Fruit fly (Drosophila melanogaster): ENCODE measurements around the gene CG6753.

DNA sequence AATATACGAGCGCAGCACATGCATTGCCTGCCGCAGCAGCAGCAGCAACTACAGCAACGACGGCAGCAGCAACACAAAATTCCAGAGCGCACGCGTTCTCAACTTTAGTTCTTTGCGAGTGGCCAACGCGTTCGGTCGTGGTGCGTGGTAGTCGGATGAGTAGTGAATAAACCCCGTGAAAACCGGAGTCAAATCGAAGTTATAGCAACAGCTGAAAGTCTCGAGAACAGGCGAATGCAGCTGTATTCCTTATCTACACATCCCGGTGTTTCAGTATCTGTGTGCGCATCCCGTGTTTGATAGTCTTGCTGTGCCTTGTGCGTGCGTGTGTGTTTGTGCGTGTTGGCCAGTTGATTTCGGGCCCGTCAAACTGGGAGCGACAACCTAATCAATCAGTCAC, 5.7 kb upstream of the CG6753 start, which contains the start of gene Dtg:
- TF ChIP-seq toe (GFP tag; optimal IDR thresholded peaks at IDR 0.05) (no peak), CG12768 (GFP tag; optimal IDR thresholded peaks at IDR 0.05) (no peak), cic (GFP tag; optimal IDR thresholded peaks at IDR 0.05) (no peak), Mnt (GFP tag; optimal IDR thresholded peaks at IDR 0.05) (no peak), Crg-1 (GFP tag; optimal IDR thresholded peaks at IDR 0.05) (no peak), kay (GFP tag; ENCODE audit: borderline replicate concordance) (no peak), ovo (GFP tag; optimal IDR thresholded peaks at IDR 0.05) (no peak), Hr96 (GFP tag; optimal IDR thresholded peaks at IDR 0.05) (no peak), pad (GFP tag; optimal IDR thresholded peaks at IDR 0.05) (no peak), CG11617 (GFP tag; optimal IDR thresholded peaks at IDR 0.05) (no peak), tj (GFP tag; optimal IDR thresholded peaks at IDR 0.05) (no peak), CG33017 (tag; optimal IDR thresholded peaks at IDR 0.05) (no peak)

All from whole organism, adult.